Worm (Caenorhabditis elegans) whole organism, L1 larva: ENCODE data around the gene F53F4.18.

Experiments
- Y116A8C.19 ChIP-seq: sonication (generic microtip); optimal IDR thresholded peaks from 2 replicates; lab custom pipeline; 2016; ENCODE audit warnings: missing compliant biosample characterization, missing genetic modification characterization, borderline replicate concordance
- aha-1 ChIP-seq: fragments of 150-350 bp; optimal IDR thresholded peaks from 2 replicates; lab custom pipeline; 2014; ENCODE audit warnings: missing biosample characterization, missing genetic modification characterization
- ama-1 ChIP-seq: fragments of 150-350 bp; optimal IDR thresholded peaks from 2 replicates; lab custom pipeline; 2014
- blmp-1 ChIP-seq: fragments of 150-350 bp; optimal IDR thresholded peaks from 2 replicates; lab custom pipeline; 2014; ENCODE audit warnings: missing biosample characterization, missing genetic modification characterization
- ceh-63 ChIP-seq: fragments of 200-800 bp; sonication (Bioruptor generic); optimal IDR thresholded peaks from 2 replicates; lab custom pipeline; 2018; ENCODE audit warnings: mild to moderate bottlenecking, missing genetic modification characterization, missing compliant biosample characterization
- ceh-8 ChIP-seq: fragments of 200-800 bp; sonication (Bioruptor generic); optimal IDR thresholded peaks from 2 replicates; lab custom pipeline; 2018; ENCODE audit warnings: mild to moderate bottlenecking, missing genetic modification characterization, moderate library complexity, missing compliant biosample characterization
- ceh-88 ChIP-seq: fragments of 200-800 bp; sonication (Bioruptor generic); IDR thresholded peaks from 2 replicates; pipeline ENCODE4 v1.3.6; 2022; ENCODE audit warnings: missing genetic modification characterization, missing compliant biosample characterization
- ces-1 ChIP-seq: fragments of 150-350 bp; optimal IDR thresholded peaks from 2 replicates; lab custom pipeline; 2014; ENCODE audit warnings: missing biosample characterization, missing genetic modification reagents, missing genetic modification characterization
- dsc-1 ChIP-seq: sonication (generic microtip); optimal IDR thresholded peaks from 2 replicates; lab custom pipeline; 2016; ENCODE audit warnings: mild to moderate bottlenecking, missing genetic modification characterization, missing compliant biosample characterization
- efl-1 ChIP-seq, 4 experiments: fragments of 150-350 bp; optimal IDR thresholded peaks in 3 of 4; peaks in 1 of 4; 1 replicate in 1 of 4; 2 replicates in 3 of 4; lab custom pipeline; 2014; ENCODE audit warnings: missing biosample characterization in 2 of 4, missing genetic modification characterization in 2 of 4, missing genetic modification reagents in 2 of 4
- efl-3 ChIP-seq: fragments of 200-800 bp; sonication (Bioruptor generic); optimal IDR thresholded peaks from 2 replicates; lab custom pipeline; 2018; ENCODE audit warnings: mild to moderate bottlenecking, missing genetic modification characterization, missing compliant biosample characterization
- egl-13 ChIP-seq: sonication (generic microtip); optimal IDR thresholded peaks from 2 replicates; lab custom pipeline; 2016; ENCODE audit warnings: missing genotype, missing genetic modification reagents, missing genetic modification characterization, missing compliant biosample characterization
- elt-2 ChIP-seq: sonication (generic microtip); optimal IDR thresholded peaks from 2 replicates; lab custom pipeline; 2016; ENCODE audit warnings: missing genetic modification characterization, mild to moderate bottlenecking, inconsistent platforms, missing compliant biosample characterization, missing genetic modification reagents
- elt-3 ChIP-seq, 6 experiments: fragments of 150-350 bp in 1 of 6; sonication (generic microtip); optimal IDR thresholded peaks; 2 replicates each; lab custom pipeline; 2017 to 2018; ENCODE audit warnings: missing biosample characterization in 6 of 6, missing genetic modification characterization in 6 of 6, inconsistent platforms in 1 of 6
- ets-5 ChIP-seq: fragments of 200-800 bp; sonication (Bioruptor generic); IDR thresholded peaks from 2 replicates; pipeline ENCODE4 v1.3.6; 2022; ENCODE audit warnings: missing genetic modification characterization, missing compliant biosample characterization
- fos-1 ChIP-seq: fragments of 150-350 bp; optimal IDR thresholded peaks from 2 replicates; lab custom pipeline; 2014; ENCODE audit warnings: missing biosample characterization, missing genetic modification characterization
- hlh-17 ChIP-seq: fragments of 200-800 bp; sonication (Bioruptor generic); optimal IDR thresholded peaks from 2 replicates; lab custom pipeline; 2018; ENCODE audit warnings: missing genetic modification characterization, mild to moderate bottlenecking, missing compliant biosample characterization, moderate library complexity, borderline replicate concordance
- hlh-4 ChIP-seq: sonication (generic microtip); optimal IDR thresholded peaks from 2 replicates; lab custom pipeline; 2016; ENCODE audit warnings: mild to moderate bottlenecking, missing genetic modification characterization, missing compliant biosample characterization
- hpl-2 ChIP-seq: fragments of 150-350 bp; optimal IDR thresholded peaks from 2 replicates; lab custom pipeline; 2014; ENCODE audit warnings: missing biosample characterization, missing genetic modification reagents, missing genetic modification characterization
- irx-1 ChIP-seq: sonication (generic microtip); optimal IDR thresholded peaks from 2 replicates; lab custom pipeline; 2016; ENCODE audit warnings: missing genetic modification characterization, missing compliant biosample characterization
- lin-13 ChIP-seq: fragments of 150-350 bp; optimal IDR thresholded peaks from 2 replicates; lab custom pipeline; 2014; ENCODE audit warnings: missing biosample characterization, missing genetic modification reagents, missing genetic modification characterization
- lin-35 ChIP-seq, 2 experiments: fragments of 150-350 bp; optimal IDR thresholded peaks; 2 replicates each; lab custom pipeline; 2014; ENCODE audit warnings: missing biosample characterization in 2 of 2, missing genetic modification characterization in 2 of 2, missing genetic modification reagents in 2 of 2
- lir-3 ChIP-seq: sonication (generic microtip); optimal IDR thresholded peaks from 2 replicates; lab custom pipeline; 2016; ENCODE audit warnings: mild to moderate bottlenecking, missing genetic modification characterization, moderate library complexity, missing compliant biosample characterization; ENCODE audit not compliant: poor library complexity
- lsy-2 ChIP-seq, 2 experiments: fragments of 150-350 bp; optimal IDR thresholded peaks; 2 replicates each; lab custom pipeline; 2014; ENCODE audit warnings: missing biosample characterization in 2 of 2, missing genetic modification characterization in 2 of 2
- mab-9 ChIP-seq: fragments of 200-800 bp; sonication (Bioruptor generic); IDR thresholded peaks from 2 replicates; pipeline ENCODE4 v1.3.6; 2022; ENCODE audit warnings: missing genetic modification reagents, missing genetic modification characterization, missing compliant biosample characterization
- mep-1 ChIP-seq: fragments of 150-350 bp; optimal IDR thresholded peaks from 2 replicates; lab custom pipeline; 2014; ENCODE audit warnings: missing biosample characterization, missing genetic modification characterization
- nhr-12 ChIP-seq: sonication (generic microtip); optimal IDR thresholded peaks from 2 replicates; lab custom pipeline; 2017; ENCODE audit warnings: missing biosample characterization, missing genetic modification characterization
- nhr-19 ChIP-seq: fragments of 200-800 bp; sonication (Bioruptor generic); conservative IDR thresholded peaks from 2 replicates; pipeline ENCODE4 v1.3.6; 2022; ENCODE audit warnings: missing genetic modification characterization, missing compliant biosample characterization
- nhr-20 ChIP-seq: sonication (generic microtip); optimal IDR thresholded peaks from 2 replicates; lab custom pipeline; 2016; ENCODE audit warnings: mild to moderate bottlenecking, missing genetic modification characterization, missing compliant biosample characterization
- nhr-28 ChIP-seq: fragments of 150-350 bp; optimal IDR thresholded peaks from 2 replicates; lab custom pipeline; 2014; ENCODE audit warnings: missing biosample characterization, missing genetic modification characterization
- nhr-47 ChIP-seq: sonication (generic microtip); optimal IDR thresholded peaks from 2 replicates; lab custom pipeline; 2016; ENCODE audit warnings: mild to moderate bottlenecking, missing genetic modification characterization, moderate library complexity, missing compliant biosample characterization
- nhr-76 ChIP-seq: sonication (generic microtip); optimal IDR thresholded peaks from 2 replicates; lab custom pipeline; 2017; ENCODE audit warnings: missing biosample characterization, missing genetic modification characterization
- nhr-77 ChIP-seq: fragments of 150-350 bp; optimal IDR thresholded peaks from 2 replicates; lab custom pipeline; 2014; ENCODE audit warnings: missing biosample characterization, missing genetic modification characterization
- nhr-90 ChIP-seq: sonication (generic microtip); optimal IDR thresholded peaks from 2 replicates; lab custom pipeline; 2016; ENCODE audit warnings: mild to moderate bottlenecking, missing genetic modification characterization, missing compliant biosample characterization; ENCODE audit not compliant: poor library complexity
- pag-3 ChIP-seq: sonication (generic microtip); optimal IDR thresholded peaks from 2 replicates; lab custom pipeline; 2017; ENCODE audit warnings: missing genetic modification characterization, mild to moderate bottlenecking, missing compliant biosample characterization, antibody characterized with exemption, borderline replicate concordance; ENCODE audit not compliant: insufficient read depth
- pax-3 ChIP-seq: fragments of 200-800 bp; sonication (Bioruptor generic); optimal IDR thresholded peaks from 2 replicates; lab custom pipeline; 2018; ENCODE audit warnings: mild to moderate bottlenecking, missing genetic modification characterization, moderate library complexity, missing compliant biosample characterization
- pqm-1 ChIP-seq: sonication (generic microtip); optimal IDR thresholded peaks from 3 replicates; lab custom pipeline; 2017; ENCODE audit warnings: missing biosample characterization, missing genetic modification characterization
- rnt-1 ChIP-seq: sonication (generic microtip); optimal IDR thresholded peaks from 2 replicates; lab custom pipeline; 2016; ENCODE audit warnings: mild to moderate bottlenecking, missing genetic modification characterization, moderate library complexity, missing compliant biosample characterization
- skn-1 ChIP-seq: fragments of 150-350 bp; optimal IDR thresholded peaks from 2 replicates; lab custom pipeline; 2014; ENCODE audit warnings: missing biosample characterization, missing genetic modification characterization
- snpc-4 ChIP-seq: fragments of 150-350 bp; optimal IDR thresholded peaks from 2 replicates; lab custom pipeline; 2014; ENCODE audit warnings: missing biosample characterization, missing genetic modification characterization
- sox-4 ChIP-seq: sonication (generic microtip); optimal IDR thresholded peaks from 2 replicates; lab custom pipeline; 2016; ENCODE audit warnings: missing genetic modification characterization, missing compliant biosample characterization
- tlp-1 ChIP-seq: fragments of 150-350 bp; optimal IDR thresholded peaks from 2 replicates; lab custom pipeline; 2014; ENCODE audit warnings: missing biosample characterization, missing genetic modification characterization
- unc-130 ChIP-seq: fragments of 150-350 bp; optimal IDR thresholded peaks from 2 replicates; lab custom pipeline; 2017; ENCODE audit warnings: missing biosample characterization, missing genetic modification characterization, inconsistent platforms
- unc-62 ChIP-seq: fragments of 150-350 bp; optimal IDR thresholded peaks from 2 replicates; lab custom pipeline; 2014; ENCODE audit warnings: missing biosample characterization, missing genetic modification reagents, missing genetic modification characterization
- unc-86 ChIP-seq: sonication (generic microtip); optimal IDR thresholded peaks from 2 replicates; lab custom pipeline; 2016; ENCODE audit warnings: missing genetic modification characterization, missing compliant biosample characterization
- unc-98 ChIP-seq: fragments of 200-800 bp; sonication (Bioruptor generic); IDR thresholded peaks from 2 replicates; pipeline ENCODE4 v1.3.6; 2022; ENCODE audit warnings: missing genetic modification characterization, missing compliant biosample characterization
- vab-15 ChIP-seq: sonication (generic microtip); optimal IDR thresholded peaks from 2 replicates; lab custom pipeline; 2017; ENCODE audit warnings: missing genotype, mild to moderate bottlenecking, missing genetic modification characterization, missing compliant biosample characterization
- zag-1 ChIP-seq: fragments of 150-350 bp; optimal IDR thresholded peaks from 2 replicates; lab custom pipeline; 2014; ENCODE audit warnings: missing biosample characterization, missing genetic modification characterization
- zip-4 ChIP-seq: fragments of 200-800 bp; sonication (Bioruptor generic); optimal IDR thresholded peaks from 2 replicates; lab custom pipeline; 2018; ENCODE audit warnings: mild to moderate bottlenecking, missing genetic modification characterization, moderate library complexity, missing compliant biosample characterization

Gene F53F4.18

DNA sequence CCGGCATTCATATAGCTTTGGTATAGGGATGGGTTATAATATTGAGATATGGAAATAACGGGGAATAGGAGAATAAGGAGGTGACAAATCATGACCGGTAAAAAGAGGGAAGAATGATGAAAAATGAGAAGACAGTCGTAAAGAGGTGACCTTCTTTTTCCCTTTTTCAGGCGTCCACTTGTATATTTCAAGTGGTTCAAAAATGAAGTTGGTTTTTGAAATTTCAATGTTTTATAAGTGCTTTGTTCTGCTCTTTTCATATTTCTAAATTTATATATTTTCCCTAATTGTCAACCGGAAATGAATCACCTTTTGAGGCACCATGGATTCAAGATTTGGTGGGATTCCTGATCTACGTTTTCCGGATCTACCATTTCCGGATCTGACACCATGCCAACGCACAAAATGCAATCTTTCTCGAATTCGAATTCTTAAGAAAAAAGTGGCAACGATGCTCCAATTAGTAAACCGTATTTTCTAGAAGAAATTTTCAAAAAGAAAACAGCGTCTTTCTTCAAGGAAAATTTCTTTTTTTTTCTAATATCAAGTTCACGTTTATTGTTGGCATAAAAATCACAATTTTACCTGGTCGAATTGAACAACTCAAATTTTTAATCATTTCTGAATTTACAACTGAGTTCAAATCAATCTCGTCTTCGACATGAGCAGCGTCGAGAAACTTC, at the start of gene F53F4.18, which contains the start of gene F53F4.2:
F53F4.18 (plus strand) TSS at position 633 of the 683 bp plus-strand sequence.
F53F4.2 (minus strand) TSS at position 101 of the 683 bp plus-strand sequence.
- TF ChIP-seq nhr-28 (tag; lab: Kevin White, UChicago) (no peak), nhr-19 (GFP tag; lab: Robert Waterston, UW) (no peak), egl-13 (tag; lab: Kevin White, UChicago) (no peak), elt-2 (tag; lab: Kevin White, UChicago) (no peak), nhr-90 (tag; lab: Kevin White, UChicago) (no peak), unc-86 (tag; lab: Kevin White, UChicago) (no peak), lin-35 (GFP tag; optimal IDR thresholded peaks at IDR 0.05; lab: Kevin White, UChicago) (no peak), hlh-4 (tag; lab: Kevin White, UChicago) (no peak), lin-13 (GFP tag; lab: Kevin White, UChicago) (no peak), efl-1 (optimal IDR thresholded peaks at IDR 0.05; lab: Kevin White, UChicago) (no peak), efl-1 (GFP tag; optimal IDR thresholded peaks at IDR 0.05 in 1 of 2; lab: Kevin White, UChicago) (no peak), ets-5 (GFP tag; lab: Robert Waterston, UW) (no peak)

ce11 chrV:13551601-13552000, 38.3 kb upstream of the F53F4.18 start, which contains the start of the genes C56A3.4 and C56A3.5:
Gene C56A3.4 (minus strand): TSS chrV:13551754.
Gene C56A3.5 (plus strand): TSS chrV:13551967.
- no peak for TF ChIP-seq vab-15 (tag; lab: Kevin White, UChicago)
- TF ChIP-seq tlp-1 (tag; lab: Kevin White, UChicago) = no peak
- peak; percentile 58 for TF ChIP-seq nhr-20
- TF ChIP-seq rnt-1 (tag; lab: Kevin White, UChicago) = peak; percentile 94
- no peak for TF ChIP-seq pqm-1 (tag; lab: Kevin White, UChicago)
- TF ChIP-seq unc-98 (GFP tag; lab: Robert Waterston, UW) = peak; percentile 24; the same call in 1 of the 2 replicates
- peak; percentile 56 for TF ChIP-seq mep-1 (tag; lab: Kevin White, UChicago)
- no peak for TF ChIP-seq zag-1 (tag; lab: Kevin White, UChicago)
- TF ChIP-seq snpc-4 (tag; lab: Kevin White, UChicago) = peak; percentile 49
- TF ChIP-seq elt-3 (tag; optimal IDR thresholded peaks at IDR 0.05; lab: Kevin White, UChicago) = peak in 1 of 6 experiments; percentile 9
- TF ChIP-seq ceh-8 (GFP tag; lab: Kevin White, UChicago) = peak; percentile 20
- peak; percentile 59 for TF ChIP-seq egl-13 (tag; lab: Kevin White, UChicago)
- no peak for TF ChIP-seq efl-3 (GFP tag; lab: Kevin White, UChicago)
- TF ChIP-seq Y116A8C.19 = no peak
- peak; percentile 88 for TF ChIP-seq lir-3 (tag; lab: Kevin White, UChicago)
- TF ChIP-seq pag-3 (tag; lab: Kevin White, UChicago) = no peak
- peak; percentile 82 for TF ChIP-seq zip-4 (GFP tag; lab: Kevin White, UChicago)
- TF ChIP-seq irx-1 = peak; percentile 80
- no peak for TF ChIP-seq hpl-2 (GFP tag; lab: Kevin White, UChicago)
- no peak for TF ChIP-seq unc-62 (GFP tag; lab: Kevin White, UChicago)
- no peak for TF ChIP-seq ama-1
- TF ChIP-seq dsc-1 (tag; lab: Kevin White, UChicago) = peak; percentile 55
- TF ChIP-seq ces-1 = no peak
- no peak for TF ChIP-seq ceh-88 (GFP tag; lab: Robert Waterston, UW)
- TF ChIP-seq aha-1 (tag; lab: Kevin White, UChicago) = no peak
- TF ChIP-seq hlh-17 (GFP tag; lab: Kevin White, UChicago) = no peak
- no peak for TF ChIP-seq nhr-76 (tag; lab: Kevin White, UChicago)
- peak; percentile 48 to 65 for TF ChIP-seq lsy-2 (tag; optimal IDR thresholded peaks at IDR 0.05; lab: Kevin White, UChicago)
- TF ChIP-seq ets-5 (GFP tag; lab: Robert Waterston, UW) = no peak
- TF ChIP-seq fos-1 (tag; lab: Kevin White, UChicago) = peak; percentile 8
- peak; percentile 38 for TF ChIP-seq sox-4
- no peak for TF ChIP-seq unc-130
- TF ChIP-seq nhr-12 (tag; lab: Kevin White, UChicago) = no peak
- peak; percentile 20 for TF ChIP-seq blmp-1 (tag; lab: Kevin White, UChicago)
- no peak for TF ChIP-seq nhr-77 (tag; lab: Kevin White, UChicago)
- peak; percentile 73 for TF ChIP-seq nhr-47
- TF ChIP-seq ceh-63 = no peak
- no peak for TF ChIP-seq mab-9
- peak; percentile 88 for TF ChIP-seq pax-3 (tag; lab: Kevin White, UChicago)
- peak; percentile 62 for TF ChIP-seq skn-1 (tag; lab: Kevin White, UChicago)
